Worm (Caenorhabditis elegans) whole organism, late embryonic: ENCODE measurements around the gene W09D10.5.

ENCODE experiments used
- K09A11.1 ChIP-seq: sonication (generic microtip); optimal IDR thresholded peaks from 2 replicates; lab custom pipeline; 2017; ENCODE audit warnings: antibody characterized with exemption, mild to moderate bottlenecking, missing genetic modification characterization, missing compliant biosample characterization; ENCODE audit not compliant: insufficient read depth
- ceh-9 ChIP-seq: sonication (generic microtip); optimal IDR thresholded peaks from 2 replicates; lab custom pipeline; 2016; ENCODE audit warnings: mild to moderate bottlenecking, missing genetic modification characterization, inconsistent platforms, missing compliant biosample characterization
- elt-2 ChIP-seq: sonication (generic microtip); optimal IDR thresholded peaks from 2 replicates; lab custom pipeline; 2016; ENCODE audit warnings: missing genetic modification reagents, missing genetic modification characterization, missing compliant biosample characterization
- gmeb-2 ChIP-seq: sonication (generic microtip); optimal IDR thresholded peaks from 2 replicates; lab custom pipeline; 2016; ENCODE audit warnings: missing genetic modification characterization, inconsistent platforms, missing compliant biosample characterization
- hlh-6 ChIP-seq: sonication (generic microtip); optimal IDR thresholded peaks from 2 replicates; lab custom pipeline; 2016; ENCODE audit warnings: missing genotype, missing genetic modification characterization, missing compliant biosample characterization
- mec-3 ChIP-seq: sonication (generic microtip); optimal IDR thresholded peaks from 2 replicates; lab custom pipeline; 2016; ENCODE audit warnings: borderline replicate concordance, missing genetic modification characterization, missing compliant biosample characterization

DNA sequence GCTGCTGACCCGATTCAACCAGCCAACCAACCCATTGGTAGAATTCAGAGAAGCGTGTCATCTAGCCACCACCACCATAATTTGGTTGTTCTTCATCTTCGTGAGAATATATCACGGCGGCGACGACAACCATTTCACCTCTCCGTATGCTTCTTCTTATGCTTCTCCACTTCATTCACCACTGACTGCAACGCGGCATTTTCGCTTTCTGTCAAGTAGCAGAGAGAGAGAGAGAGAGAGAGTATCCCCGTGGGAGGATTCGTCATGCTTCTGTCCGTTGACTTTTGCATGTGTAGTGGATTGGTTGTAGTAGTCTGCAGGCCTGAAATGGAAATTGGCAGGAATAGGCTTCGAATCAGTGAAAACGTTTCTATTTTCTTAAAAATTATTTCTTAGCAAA, 39.4 kb downstream of the W09D10.5 start:
- TF ChIP-seq mec-3 (tag; lab: Kevin White, UChicago) (no peak), gmeb-2 (tag; lab: Kevin White, UChicago) (no peak), K09A11.1 (tag; lab: Kevin White, UChicago) (no peak), elt-2 (tag; lab: Kevin White, UChicago) (no peak), ceh-9 (no peak), hlh-6 (tag; lab: Kevin White, UChicago) (no peak)
